Worm (Caenorhabditis elegans) whole organism, young adult: ENCODE data around the gene tsp-12.

Experiments
- B0019.2 ChIP-seq: fragments of 200-800 bp; sonication (Bioruptor generic); conservative IDR thresholded peaks from 2 replicates; pipeline ENCODE4 v1.3.6; 2022; ENCODE audit warnings: missing genetic modification reagents, missing genetic modification characterization, missing compliant biosample characterization
- B0035.1 ChIP-seq: sonication (generic microtip); optimal IDR thresholded peaks from 2 replicates; lab custom pipeline; 2016; ENCODE audit warnings: missing genetic modification characterization, mild to moderate bottlenecking, missing compliant biosample characterization, missing genotype, missing genetic modification reagents
- C06A6.2 ChIP-seq: fragments of 200-800 bp; sonication (Bioruptor generic); conservative IDR thresholded peaks from 2 replicates; pipeline ENCODE4 v1.3.6; 2022; ENCODE audit warnings: missing genetic modification characterization, missing compliant biosample characterization
- F10E7.11 ChIP-seq: sonication (generic microtip); optimal IDR thresholded peaks from 2 replicates; lab custom pipeline; 2017; ENCODE audit warnings: mild to moderate bottlenecking, missing genetic modification characterization, moderate library complexity, missing compliant biosample characterization
- F22D6.2 ChIP-seq: sonication (generic microtip); optimal IDR thresholded peaks from 2 replicates; lab custom pipeline; 2016; ENCODE audit warnings: mild to moderate bottlenecking, missing genetic modification characterization, missing compliant biosample characterization
- F37B4.10 ChIP-seq: fragments of 200-800 bp; sonication (Bioruptor generic); IDR thresholded peaks from 2 replicates; pipeline ENCODE4 v1.3.6; 2022; ENCODE audit warnings: missing genetic modification characterization, missing compliant biosample characterization
- F55B11.4 ChIP-seq: sonication (generic microtip); optimal IDR thresholded peaks from 2 replicates; lab custom pipeline; 2016; ENCODE audit warnings: missing compliant biosample characterization, missing genetic modification characterization, borderline replicate concordance; ENCODE audit not compliant: insufficient read depth
- T07F8.4 ChIP-seq: sonication (generic microtip); optimal IDR thresholded peaks from 2 replicates; lab custom pipeline; 2016; ENCODE audit warnings: mild to moderate bottlenecking, missing genetic modification characterization, moderate library complexity, missing compliant biosample characterization
- T26A5.8 ChIP-seq: sonication (generic microtip); optimal IDR thresholded peaks from 2 replicates; lab custom pipeline; 2016; ENCODE audit warnings: missing genetic modification characterization, missing compliant biosample characterization
- Y53F4B.3 ChIP-seq: fragments of 200-800 bp; sonication (Bioruptor generic); IDR thresholded peaks from 2 replicates; pipeline ENCODE4 v1.3.6; 2022; ENCODE audit warnings: missing genetic modification reagents, missing genetic modification characterization, missing compliant biosample characterization
- Y53G8AR.9 ChIP-seq: fragments of 200-800 bp; sonication (Bioruptor generic); conservative IDR thresholded peaks from 2 replicates; pipeline ENCODE4 v1.3.6; 2022; ENCODE audit warnings: missing genetic modification reagents, missing genetic modification characterization, missing compliant biosample characterization
- ama-1 ChIP-seq, 3 experiments: fragments of 150-350 bp in 1 of 3; sonication (generic microtip) in 2 of 3; optimal IDR thresholded peaks; 2 replicates each; lab custom pipeline; 2014 to 2018; ENCODE audit warnings: missing biosample characterization in 2 of 3, missing genetic modification characterization in 2 of 3, missing genetic modification reagents in 2 of 3
- athp-1 ChIP-seq: sonication (generic microtip); optimal IDR thresholded peaks from 2 replicates; lab custom pipeline; 2017; ENCODE audit warnings: mild to moderate bottlenecking, missing genetic modification characterization, missing compliant biosample characterization
- bed-1 ChIP-seq: fragments of 200-800 bp; sonication (Bioruptor generic); IDR thresholded peaks from 2 replicates; pipeline ENCODE4 v1.3.6; 2022; ENCODE audit warnings: missing genetic modification reagents, missing genetic modification characterization, missing compliant biosample characterization
- cebp-1 ChIP-seq, 2 experiments: fragments of 200-800 bp in 1 of 2; sonication (Bioruptor generic) in 1 of 2; sonication (generic microtip) in 1 of 2; IDR thresholded peaks in 1 of 2; optimal IDR thresholded peaks in 1 of 2; 2 replicates each; pipeline versions ENCODE4 v1.3.6 to Lab custom; 2017 to 2022; ENCODE audit warnings: missing compliant biosample characterization in 2 of 2, missing genetic modification characterization in 2 of 2, mild to moderate bottlenecking in 1 of 2, missing genetic modification reagents in 1 of 2, moderate library complexity in 1 of 2
- ceh-27 ChIP-seq: fragments of 200-800 bp; sonication (Bioruptor generic); optimal IDR thresholded peaks from 2 replicates; lab custom pipeline; 2018; ENCODE audit warnings: mild to moderate bottlenecking, missing genetic modification characterization, moderate library complexity, missing compliant biosample characterization
- ceh-79 ChIP-seq: sonication (generic microtip); optimal IDR thresholded peaks from 2 replicates; lab custom pipeline; 2017; ENCODE audit warnings: mild to moderate bottlenecking, missing genetic modification characterization, missing compliant biosample characterization
- efl-1 ChIP-seq: fragments of 150-350 bp; optimal IDR thresholded peaks from 2 replicates; lab custom pipeline; 2014; ENCODE audit warnings: missing biosample characterization, missing genetic modification reagents, missing genetic modification characterization
- egl-18 ChIP-seq: fragments of 200-800 bp; sonication (Bioruptor generic); IDR thresholded peaks from 2 replicates; pipeline ENCODE4 v1.3.6; 2022; ENCODE audit warnings: missing genetic modification reagents, missing genetic modification characterization, missing compliant biosample characterization
- egl-44 ChIP-seq: fragments of 200-800 bp; sonication (Bioruptor generic); IDR thresholded peaks from 2 replicates; pipeline ENCODE4 v1.3.6; 2022; ENCODE audit warnings: missing genetic modification reagents, missing genetic modification characterization, missing compliant biosample characterization
- egrh-3 ChIP-seq: fragments of 200-800 bp; sonication (Bioruptor generic); IDR thresholded peaks from 2 replicates; pipeline ENCODE4 v1.3.6; 2022; ENCODE audit warnings: missing genetic modification reagents, missing genetic modification characterization, missing compliant biosample characterization
- ets-4 ChIP-seq: fragments of 200-800 bp; sonication (Bioruptor generic); optimal IDR thresholded peaks from 2 replicates; lab custom pipeline; 2018; ENCODE audit warnings: mild to moderate bottlenecking, missing genetic modification characterization, missing compliant biosample characterization
- gei-17 ChIP-seq: fragments of 200-800 bp; sonication (Bioruptor generic); optimal IDR thresholded peaks from 2 replicates; lab custom pipeline; 2018; ENCODE audit warnings: mild to moderate bottlenecking, missing genetic modification characterization, missing compliant biosample characterization
- him-1 ChIP-seq: sonication (generic microtip); optimal IDR thresholded peaks from 2 replicates; lab custom pipeline; 2016; ENCODE audit warnings: missing genotype, missing genetic modification reagents, missing genetic modification characterization, missing compliant biosample characterization
- hlh-26 ChIP-seq: fragments of 200-800 bp; sonication (Bioruptor generic); conservative IDR thresholded peaks from 2 replicates; pipeline ENCODE4 v1.3.6; 2022; ENCODE audit warnings: missing genetic modification reagents, missing genetic modification characterization, missing compliant biosample characterization
- hmg-1.2 ChIP-seq: fragments of 200-800 bp; sonication (Bioruptor generic); IDR thresholded peaks from 2 replicates; pipeline ENCODE4 v1.3.6; 2022; ENCODE audit warnings: missing genetic modification reagents, missing genetic modification characterization, missing compliant biosample characterization
- hmg-20 ChIP-seq: fragments of 200-800 bp; sonication (Bioruptor generic); IDR thresholded peaks from 2 replicates; pipeline ENCODE4 v1.3.6; 2022; ENCODE audit warnings: missing genetic modification reagents, missing genetic modification characterization, missing compliant biosample characterization
- let-526 ChIP-seq: fragments of 200-800 bp; sonication (Bioruptor generic); IDR thresholded peaks from 2 replicates; pipeline ENCODE4 v1.3.6; 2022; ENCODE audit warnings: missing genetic modification reagents, missing genetic modification characterization, missing compliant biosample characterization
- lin-26 ChIP-seq: fragments of 200-800 bp; sonication (Bioruptor generic); IDR thresholded peaks from 2 replicates; pipeline ENCODE4 v1.3.6; 2022; ENCODE audit warnings: missing genetic modification reagents, missing genetic modification characterization, missing compliant biosample characterization
- lin-35 ChIP-seq, 3 experiments: fragments of 150-350 bp in 2 of 3; sonication (generic microtip) in 1 of 3; optimal IDR thresholded peaks; 2 replicates each; lab custom pipeline; 2014 to 2018; ENCODE audit warnings: missing biosample characterization in 3 of 3, missing genetic modification characterization in 3 of 3, missing genetic modification reagents in 3 of 3
- madf-10 ChIP-seq: sonication (generic microtip); optimal IDR thresholded peaks from 2 replicates; lab custom pipeline; 2016; ENCODE audit warnings: mild to moderate bottlenecking, missing genetic modification characterization, missing compliant biosample characterization
- madf-3 ChIP-seq: fragments of 200-800 bp; sonication (Bioruptor generic); IDR thresholded peaks from 2 replicates; pipeline ENCODE4 v1.3.6; 2022; ENCODE audit warnings: missing genetic modification reagents, missing genetic modification characterization, missing compliant biosample characterization
- mes-4 ChIP-seq: sonication (generic microtip); optimal IDR thresholded peaks from 2 replicates; lab custom pipeline; 2016; ENCODE audit warnings: missing genotype, missing genetic modification characterization, missing compliant biosample characterization
- mxl-1 ChIP-seq: sonication (generic microtip); optimal IDR thresholded peaks from 2 replicates; lab custom pipeline; 2016; ENCODE audit warnings: missing genetic modification characterization, missing compliant biosample characterization
- nhr-27 ChIP-seq: fragments of 200-800 bp; sonication (Bioruptor generic); optimal IDR thresholded peaks from 2 replicates; lab custom pipeline; 2018; ENCODE audit warnings: mild to moderate bottlenecking, missing genetic modification characterization, moderate library complexity, missing compliant biosample characterization
- nhr-80 ChIP-seq: sonication (generic microtip); optimal IDR thresholded peaks from 2 replicates; lab custom pipeline; 2016; ENCODE audit warnings: missing genetic modification characterization, missing compliant biosample characterization
- pbrm-1 ChIP-seq: fragments of 200-800 bp; sonication (Bioruptor generic); IDR thresholded peaks from 2 replicates; pipeline ENCODE4 v1.3.6; 2022; ENCODE audit warnings: missing genetic modification reagents, missing genetic modification characterization, missing compliant biosample characterization
- pha-4 ChIP-seq: fragments of 150-350 bp; sonication (generic microtip); optimal IDR thresholded peaks from 2 replicates; lab custom pipeline; 2014; ENCODE audit warnings: missing biosample characterization, missing genetic modification reagents, missing genetic modification characterization
- repo-1 ChIP-seq: sonication (generic microtip); optimal IDR thresholded peaks from 2 replicates; lab custom pipeline; 2017; ENCODE audit warnings: mild to moderate bottlenecking, missing genetic modification characterization, missing compliant biosample characterization
- snpc-1.1 ChIP-seq: sonication (generic microtip); optimal IDR thresholded peaks from 2 replicates; lab custom pipeline; 2017; ENCODE audit warnings: missing genetic modification characterization, mild to moderate bottlenecking, missing compliant biosample characterization, antibody characterized with exemption, moderate library complexity, missing genotype, missing genetic modification reagents; ENCODE audit not compliant: insufficient read depth
- snpc-4 ChIP-seq, 5 experiments: fragments of 150-350 bp in 1 of 5; sonication (generic microtip) in 4 of 5; optimal IDR thresholded peaks; 2 replicates each; lab custom pipeline; 2014 to 2018; ENCODE audit warnings: missing genetic modification characterization in 5 of 5, missing biosample characterization in 3 of 5, antibody characterized with exemption in 2 of 5, mild to moderate bottlenecking in 2 of 5, missing compliant biosample characterization in 2 of 5, missing genotype in 2 of 5, moderate library complexity in 2 of 5, missing genetic modification reagents in 1 of 5
- sptf-2 ChIP-seq: fragments of 200-800 bp; sonication (Bioruptor generic); optimal IDR thresholded peaks from 2 replicates; lab custom pipeline; 2018; ENCODE audit warnings: mild to moderate bottlenecking, missing genetic modification characterization, missing compliant biosample characterization
- tbx-9 ChIP-seq: sonication (generic microtip); optimal IDR thresholded peaks from 2 replicates; lab custom pipeline; 2016; ENCODE audit warnings: borderline replicate concordance, missing genetic modification characterization, inconsistent platforms, missing compliant biosample characterization
- zfh-2 ChIP-seq: fragments of 200-800 bp; sonication (Bioruptor generic); conservative IDR thresholded peaks from 2 replicates; pipeline ENCODE4 v1.3.6; 2022; ENCODE audit warnings: missing genetic modification reagents, missing genetic modification characterization, missing compliant biosample characterization
- zim-3 ChIP-seq: sonication (generic microtip); optimal IDR thresholded peaks from 2 replicates; lab custom pipeline; 2017; ENCODE audit warnings: mild to moderate bottlenecking, missing genetic modification characterization, moderate library complexity, missing compliant biosample characterization
- ztf-18 ChIP-seq: sonication (generic microtip); optimal IDR thresholded peaks from 2 replicates; lab custom pipeline; 2016; ENCODE audit warnings: missing genotype, mild to moderate bottlenecking, missing genetic modification characterization, missing compliant biosample characterization
- ztf-25 ChIP-seq: fragments of 200-800 bp; sonication (Bioruptor generic); IDR thresholded peaks from 2 replicates; pipeline ENCODE4 v1.3.6; 2022; ENCODE audit warnings: missing genetic modification reagents, missing genetic modification characterization, missing compliant biosample characterization
- ztf-28 ChIP-seq: fragments of 200-800 bp; sonication (Bioruptor generic); IDR thresholded peaks from 2 replicates; pipeline ENCODE4 v1.3.6; 2022; ENCODE audit warnings: missing genetic modification reagents, missing genetic modification characterization, missing compliant biosample characterization

The tsp-12 gene

DNA sequence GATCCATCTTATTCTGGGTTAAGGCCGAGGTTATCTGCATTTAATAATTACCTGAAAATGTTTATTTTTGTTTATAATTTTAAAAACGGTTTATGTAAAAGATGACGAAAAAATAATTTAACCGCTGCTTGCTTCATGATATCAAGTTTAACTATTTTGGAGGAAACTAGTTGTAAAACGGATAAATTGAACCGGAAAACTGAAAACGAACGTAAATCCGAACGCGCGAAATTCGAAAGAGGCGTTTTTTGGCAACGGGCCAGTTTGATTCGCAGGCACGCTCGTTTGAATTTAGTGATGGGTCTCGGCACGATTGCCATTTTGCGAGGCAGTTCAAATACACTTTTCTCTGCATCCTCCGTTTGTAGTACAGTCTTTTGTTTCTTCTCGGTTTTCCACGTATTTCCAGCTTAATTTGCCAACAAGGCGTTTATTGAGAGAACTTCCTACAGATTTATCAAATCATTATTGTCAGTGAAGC is 21.5 kb downstream of the tsp-12 start, which contains the start of the genes gtbp-1 and K08F4.3 (continued):
- TF ChIP-seq snpc-4 (GFP tag; optimal IDR thresholded peaks at IDR 0.05; lab: Kevin White, UChicago) (peak; percentile 21), snpc-4 (tag; optimal IDR thresholded peaks at IDR 0.05; lab: Kevin White, UChicago) (peak in 3 of 4 experiments; percentile 41 to 73 (median 51)), F37B4.10 (GFP tag; lab: Robert Waterston, UW) (no peak), ceh-79 (tag; lab: Kevin White, UChicago) (no peak), ztf-18 (tag; lab: Kevin White, UChicago) (no peak), zfh-2 (GFP tag; lab: Robert Waterston, UW) (no peak), ama-1 (optimal IDR thresholded peaks at IDR 0.05; lab: Kevin White, UChicago) (no peak), ama-1 (GFP tag; optimal IDR thresholded peaks at IDR 0.05; lab: Kevin White, UChicago) (no peak), athp-1 (tag; lab: Kevin White, UChicago) (no peak), nhr-27 (tag; lab: Kevin White, UChicago) (no peak), egl-44 (no peak), ztf-25 (GFP tag; lab: Robert Waterston, UW) (no peak), egl-18 (GFP tag; lab: Robert Waterston, UW) (no peak), hlh-26 (GFP tag; lab: Robert Waterston, UW) (no peak), zim-3 (tag; lab: Kevin White, UChicago) (no peak), lin-35 (GFP tag; optimal IDR thresholded peaks at IDR 0.05; lab: Kevin White, UChicago) (no peak), hmg-1.2 (GFP tag; lab: Robert Waterston, UW) (peak; percentile 80), mes-4 (no peak), T07F8.4 (no peak), tbx-9 (tag; lab: Kevin White, UChicago) (no peak), snpc-1.1 (peak; percentile 10), F55B11.4 (tag; lab: Kevin White, UChicago) (no peak), cebp-1 (GFP tag; IDR thresholded peaks at IDR 0.05; lab: Robert Waterston, UW) (no peak), cebp-1 (tag; optimal IDR thresholded peaks at IDR 0.05; lab: Kevin White, UChicago) (no peak), gei-17 (GFP tag; lab: Kevin White, UChicago) (no peak), ceh-27 (GFP tag; lab: Kevin White, UChicago) (peak; percentile 34), F10E7.11 (no peak), T26A5.8 (tag; lab: Kevin White, UChicago) (no peak), egrh-3 (GFP tag; lab: Robert Waterston, UW) (no peak), pha-4 (tag; lab: Kevin White, UChicago) (no peak), Y53G8AR.9 (GFP tag; lab: Robert Waterston, UW) (no peak), sptf-2 (GFP tag; lab: Kevin White, UChicago) (no peak), C06A6.2 (no peak), madf-10 (tag; lab: Kevin White, UChicago) (no peak), F22D6.2 (tag; lab: Kevin White, UChicago) (no peak), ztf-28 (no peak), repo-1 (tag; lab: Kevin White, UChicago) (no peak), B0019.2 (GFP tag; lab: Robert Waterston, UW) (no peak), let-526 (GFP tag; lab: Robert Waterston, UW) (no peak), bed-1 (GFP tag; lab: Robert Waterston, UW) (no peak), ets-4 (GFP tag; lab: Kevin White, UChicago) (no peak), lin-26 (GFP tag; lab: Robert Waterston, UW) (no peak), Y53F4B.3 (GFP tag; lab: Robert Waterston, UW) (no peak), mxl-1 (no peak), efl-1 (peak; percentile 85), him-1 (peak; percentile 33), B0035.1 (tag; lab: Kevin White, UChicago) (no peak), hmg-20 (GFP tag; lab: Robert Waterston, UW) (no peak), pbrm-1 (GFP tag; lab: Robert Waterston, UW) (peak; percentile 50; the same call in 1 of the 2 replicates), nhr-80 (peak; percentile 19), madf-3 (GFP tag; lab: Robert Waterston, UW) (no peak)
